Worm (Caenorhabditis elegans) whole organism, midembryonic: ENCODE measurements around the gene F42A10.9.

Experiments
- cog-1 ChIP-seq: sonication (generic microtip); optimal IDR thresholded peaks from 2 replicates; lab custom pipeline; 2016; ENCODE audit warnings: missing genetic modification characterization, missing compliant biosample characterization
- flt-1 ChIP-seq: fragments of 200-800 bp; sonication (Bioruptor generic); IDR thresholded peaks from 2 replicates; pipeline ENCODE4 v1.3.6; 2022; ENCODE audit warnings: missing genetic modification characterization, missing compliant biosample characterization
- klf-2 ChIP-seq: fragments of 200-800 bp; sonication (Bioruptor generic); conservative IDR thresholded peaks from 2 replicates; pipeline ENCODE4 v1.3.6; 2022; ENCODE audit warnings: missing genetic modification reagents, missing genetic modification characterization, missing compliant biosample characterization
- ref-1 ChIP-seq: fragments of 200-800 bp; sonication (Bioruptor generic); conservative IDR thresholded peaks from 2 replicates; pipeline ENCODE4 v1.3.6; 2022; ENCODE audit warnings: missing genetic modification reagents, missing genetic modification characterization, missing compliant biosample characterization
- ztf-23 ChIP-seq: fragments of 200-800 bp; sonication (Bioruptor generic); IDR thresholded peaks from 2 replicates; pipeline ENCODE4 v1.3.6; 2022; ENCODE audit warnings: missing genetic modification reagents, missing genetic modification characterization, missing compliant biosample characterization
- ztf-29 ChIP-seq: fragments of 200-800 bp; sonication (Bioruptor generic); IDR thresholded peaks from 2 replicates; pipeline ENCODE4 v1.3.6; 2022; ENCODE audit warnings: missing genetic modification reagents, missing genetic modification characterization, missing compliant biosample characterization

Gene F42A10.9

ce11 chrIII:6216833-6217466 is 52.6 kb downstream of the F42A10.9 start, which contains the start of gene hot-4:
TSS of gene hot-4 (plus strand) at chrIII:6217416.
- TF ChIP-seq klf-2 (GFP tag; lab: Robert Waterston, UW) (no peak), flt-1 (GFP tag; lab: Robert Waterston, UW) (no peak), ztf-23 (no peak), ztf-29 (GFP tag; lab: Robert Waterston, UW) (no peak), ref-1 (GFP tag; lab: Robert Waterston, UW) (no peak), cog-1 (tag; lab: Kevin White, UChicago) (no peak)
